Worm (Caenorhabditis elegans): Measurements from ENCODE around the gene sek-4.

sek-4 gene

DNA sequence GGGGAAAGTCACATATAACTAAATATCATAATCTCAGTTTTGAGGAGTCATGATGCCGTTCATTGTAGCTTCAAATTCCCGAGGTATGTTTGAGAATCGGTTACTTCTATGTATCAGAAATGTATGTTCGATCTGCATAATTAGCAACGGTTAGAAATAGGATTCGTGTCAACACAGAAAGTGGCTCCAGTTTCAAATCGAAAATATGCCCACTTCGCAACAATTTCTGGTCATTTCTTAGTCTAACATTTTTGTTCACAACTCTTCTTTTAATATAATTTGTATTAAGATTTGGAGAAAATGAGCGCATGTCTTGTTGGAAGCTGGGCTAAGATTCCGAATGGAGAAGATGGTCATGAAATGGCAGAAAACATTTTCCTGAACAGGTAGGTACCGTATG is 38.7 kb downstream of the sek-4 start, which contains the start of gene pks-1:
Gene pks-1, plus strand, starts transcription at position 301 of the 400 bp plus-strand sequence.
- no peak for TF ChIP-seq hlh-13 (GFP tag; optimal IDR thresholded peaks at IDR 0.05)
- no peak for TF ChIP-seq ceh-22 (tag; optimal IDR thresholded peaks at IDR 0.05)
- TF ChIP-seq elt-2 (tag; optimal IDR thresholded peaks at IDR 0.05), result no peak
- TF ChIP-seq che-1 (tag; optimal IDR thresholded peaks at IDR 0.05), result no peak
- TF ChIP-seq hlh-15 (tag; optimal IDR thresholded peaks at IDR 0.05), result no peak

DNA sequence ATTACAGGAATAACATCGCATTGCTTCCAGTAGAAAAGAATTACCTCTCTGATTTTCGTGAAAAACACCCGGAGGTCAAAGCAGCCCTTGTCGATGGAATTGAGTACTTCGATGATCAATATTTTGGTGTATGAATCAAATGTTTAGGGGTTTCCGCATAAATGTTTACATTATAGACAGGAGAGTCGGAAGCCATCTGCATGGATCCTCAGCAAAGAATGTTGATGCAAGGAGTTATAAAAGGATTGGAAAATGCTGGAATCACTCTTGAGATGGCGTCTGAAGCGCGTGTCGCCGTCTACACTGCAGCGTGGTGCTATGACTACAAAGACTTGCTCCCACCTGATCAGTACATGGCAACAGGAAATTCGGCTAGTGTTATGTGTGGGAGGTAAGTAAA is 39.4 kb downstream of the sek-4 start, which contains the start of gene C41A3.2:
Gene C41A3.2, minus strand, starts transcription at position 101 of the 400 bp plus-strand sequence.
- TF ChIP-seq nfya-1 (tag; optimal IDR thresholded peaks at IDR 0.05), result no peak
- TF ChIP-seq elt-4 (tag; optimal IDR thresholded peaks at IDR 0.05), result no peak
- TF ChIP-seq ceh-14 (tag; optimal IDR thresholded peaks at IDR 0.05), result no peak
- TF ChIP-seq syd-9 (tag; optimal IDR thresholded peaks at IDR 0.05), result no peak
- no peak for TF ChIP-seq pqm-1 (tag; optimal IDR thresholded peaks at IDR 0.05)
- no peak for TF ChIP-seq zip-5 (tag; optimal IDR thresholded peaks at IDR 0.05)
- TF ChIP-seq sdc-2 (tag; optimal IDR thresholded peaks at IDR 0.05), result no peak
- no peak for TF ChIP-seq ets-4 (tag; optimal IDR thresholded peaks at IDR 0.05)
- TF ChIP-seq unc-3 (GFP tag; conservative IDR thresholded peaks at IDR 0.05), result no peak
- TF ChIP-seq unc-3 (tag; optimal IDR thresholded peaks at IDR 0.05), result no peak
- no peak for TF ChIP-seq eyg-1 (tag; optimal IDR thresholded peaks at IDR 0.05)
- no peak for TF ChIP-seq pros-1 (tag; optimal IDR thresholded peaks at IDR 0.05)
- TF ChIP-seq fkh-10 (GFP tag; optimal IDR thresholded peaks at IDR 0.05), result no peak
- TF ChIP-seq pax-1 (tag; optimal IDR thresholded peaks at IDR 0.05), result no peak
- TF ChIP-seq Y22D7AL.16 (tag; optimal IDR thresholded peaks at IDR 0.05), result no peak
- no peak for TF ChIP-seq ceh-9 (tag; optimal IDR thresholded peaks at IDR 0.05)
